Worm (Caenorhabditis elegans): Measurements from ENCODE around the gene asp-6.

Gene asp-6

DNA sequence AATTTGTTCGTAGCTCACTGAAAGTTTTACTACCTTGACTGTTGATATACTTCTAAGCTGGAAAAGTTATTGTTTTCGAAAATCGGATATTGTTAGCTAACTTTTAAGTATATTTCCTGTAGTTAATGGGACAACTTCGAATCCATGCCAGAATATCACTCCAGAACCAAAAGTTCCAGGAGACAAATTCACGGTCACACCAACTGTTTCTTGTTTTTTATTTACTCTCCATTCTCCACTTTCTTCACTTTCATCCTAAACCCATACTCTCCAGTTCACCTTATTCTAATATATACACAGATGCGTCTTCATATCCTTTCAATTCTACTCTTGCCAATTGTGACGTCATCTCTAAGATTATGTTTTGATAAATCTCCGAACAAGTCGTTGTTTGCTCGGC is 9.7 kb downstream of the asp-6 start, which contains the start of gene C16D9.1:
TSS of gene C16D9.1 (plus strand) at position 301 of the 400 bp plus-strand sequence.
- TF ChIP-seq elt-3 (tag; optimal IDR thresholded peaks at IDR 0.05) = no peak
- no peak for TF ChIP-seq bed-3 (GFP tag; optimal IDR thresholded peaks at IDR 0.05)
- TF ChIP-seq nhr-2 (tag; optimal IDR thresholded peaks at IDR 0.05) = no peak
- TF ChIP-seq nhr-237 (tag; optimal IDR thresholded peaks at IDR 0.05) = no peak
- no peak for TF ChIP-seq unc-39 (tag; optimal IDR thresholded peaks at IDR 0.05)
- no peak for TF ChIP-seq sem-2 (GFP tag; optimal IDR thresholded peaks at IDR 0.05)
- no peak for TF ChIP-seq ham-2 (GFP tag; optimal IDR thresholded peaks at IDR 0.05)
- no peak for TF ChIP-seq zip-8 (tag; optimal IDR thresholded peaks at IDR 0.05)
- TF ChIP-seq nhr-12 (tag; optimal IDR thresholded peaks at IDR 0.05) = no peak
- no peak for TF ChIP-seq pha-4 (tag; optimal IDR thresholded peaks at IDR 0.05)
- no peak for TF ChIP-seq mls-2 (tag; optimal IDR thresholded peaks at IDR 0.05)
- no peak for TF ChIP-seq ztf-11 (tag; optimal IDR thresholded peaks at IDR 0.05)
- no peak for TF ChIP-seq sptf-1 (tag; optimal IDR thresholded peaks at IDR 0.05)
- TF ChIP-seq elt-1 (tag; optimal IDR thresholded peaks at IDR 0.05; ENCODE audit: borderline replicate concordance, insufficient read depth) = no peak
- TF ChIP-seq flh-1 (GFP tag; optimal IDR thresholded peaks at IDR 0.05) = no peak
- no peak for TF ChIP-seq ceh-43 (GFP tag; optimal IDR thresholded peaks at IDR 0.05)
- no peak for TF ChIP-seq lsy-2 (tag; optimal IDR thresholded peaks at IDR 0.05)

DNA sequence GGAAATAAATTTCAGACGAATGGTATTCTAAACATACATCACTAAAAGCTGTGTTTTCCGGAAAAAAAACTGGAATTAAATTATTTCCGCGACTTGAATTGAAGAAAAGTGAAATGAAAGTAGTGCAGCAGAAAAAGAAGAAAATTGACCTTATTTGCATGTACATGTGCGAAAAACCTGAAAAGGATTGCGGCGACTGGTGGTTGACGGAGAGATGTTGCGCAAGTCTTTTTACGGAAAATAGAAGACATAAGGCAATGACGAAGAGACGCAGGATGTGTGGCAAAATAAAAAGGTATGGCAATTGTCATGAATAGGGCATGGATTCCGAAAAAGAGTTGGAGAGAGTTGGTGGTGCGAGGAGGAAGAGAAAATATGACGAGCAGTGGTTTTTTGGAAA is 13.8 kb downstream of the asp-6 start:
- no peak for TF ChIP-seq snpc-4 (tag; optimal IDR thresholded peaks at IDR 0.05)
- no peak for TF ChIP-seq nhr-237 (tag; optimal IDR thresholded peaks at IDR 0.05)
- no peak for TF ChIP-seq nhr-76 (tag; optimal IDR thresholded peaks at IDR 0.05)
- TF ChIP-seq unc-120 (tag; optimal IDR thresholded peaks at IDR 0.05; ENCODE audit: poor library complexity, severe bottlenecking) = no peak
- no peak for TF ChIP-seq ceh-83 (GFP tag; optimal IDR thresholded peaks at IDR 0.05)
- no peak for TF ChIP-seq sptf-1 (tag; optimal IDR thresholded peaks at IDR 0.05)
- TF ChIP-seq nhr-12 (tag; optimal IDR thresholded peaks at IDR 0.05) = no peak
- no peak for TF ChIP-seq hlh-1 (tag; optimal IDR thresholded peaks at IDR 0.05)
- no peak for TF ChIP-seq ces-1 (GFP tag; optimal IDR thresholded peaks at IDR 0.05)
- TF ChIP-seq drap-1 (GFP tag; optimal IDR thresholded peaks at IDR 0.05) = no peak
- TF ChIP-seq pha-4 (tag; optimal IDR thresholded peaks at IDR 0.05) = no peak
- no peak for TF ChIP-seq nhr-28 (tag; optimal IDR thresholded peaks at IDR 0.05)
- TF ChIP-seq zip-8 (tag; optimal IDR thresholded peaks at IDR 0.05) = peak; percentile 74
- TF ChIP-seq ceh-39 (tag; optimal IDR thresholded peaks at IDR 0.05) = no peak
- no peak for TF ChIP-seq sem-2 (GFP tag; optimal IDR thresholded peaks at IDR 0.05)
- TF ChIP-seq blmp-1 (tag; optimal IDR thresholded peaks at IDR 0.05) = peak; percentile 50
- no peak for TF ChIP-seq ceh-43 (GFP tag; optimal IDR thresholded peaks at IDR 0.05)

DNA sequence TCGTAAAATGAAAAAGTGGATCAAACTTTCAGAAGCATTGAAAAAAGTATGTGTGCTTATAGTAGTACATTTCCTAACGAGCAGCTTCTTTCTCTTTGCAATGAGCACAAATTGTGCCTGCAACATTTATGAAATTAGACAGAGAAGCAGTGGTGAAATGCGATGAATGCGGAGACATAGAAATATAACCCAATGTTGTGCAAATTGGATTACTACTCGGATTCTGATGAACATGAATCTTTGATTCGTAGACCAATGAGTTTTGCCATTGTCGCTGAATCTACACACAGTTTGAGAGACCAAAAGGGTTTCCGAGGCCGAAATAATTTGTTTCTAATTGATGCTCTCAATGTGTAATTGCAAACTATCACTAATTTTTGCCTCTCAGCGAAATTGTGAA is 14.8 kb downstream of the asp-6 start:
- TF ChIP-seq elt-3 (tag; optimal IDR thresholded peaks at IDR 0.05) (no peak), ces-1 (GFP tag; optimal IDR thresholded peaks at IDR 0.05) (peak; percentile 99)

DNA sequence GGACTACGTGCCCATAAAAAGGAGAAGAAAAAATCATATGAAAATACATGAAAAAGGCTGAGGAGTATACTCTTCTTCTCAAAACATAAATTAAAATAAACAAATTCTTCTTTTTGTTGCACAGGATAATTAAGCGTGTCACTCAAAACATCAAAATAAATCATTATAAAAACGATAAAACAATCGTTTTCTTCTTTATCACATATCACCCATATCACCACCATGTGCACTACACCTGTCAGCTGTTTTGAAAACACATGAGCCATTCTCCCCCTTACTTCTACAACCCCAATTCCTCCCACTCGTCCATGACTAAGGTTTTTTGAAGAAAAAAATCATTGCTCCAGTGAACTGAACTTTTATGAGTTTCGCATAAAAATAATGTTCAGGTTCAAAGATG is 16.2 kb downstream of the asp-6 start:
- TF ChIP-seq ham-2 (GFP tag; optimal IDR thresholded peaks at IDR 0.05) = no peak
- TF ChIP-seq nhr-12 (tag; optimal IDR thresholded peaks at IDR 0.05) = no peak
- TF ChIP-seq unc-62 (GFP tag; optimal IDR thresholded peaks at IDR 0.05) = peak; percentile 84
- no peak for TF ChIP-seq sptf-1 (tag; optimal IDR thresholded peaks at IDR 0.05)
- TF ChIP-seq hlh-1 (tag; optimal IDR thresholded peaks at IDR 0.05) = peak; percentile 15
- peak; percentile 53 for TF ChIP-seq mab-5 (tag; optimal IDR thresholded peaks at IDR 0.05)

DNA sequence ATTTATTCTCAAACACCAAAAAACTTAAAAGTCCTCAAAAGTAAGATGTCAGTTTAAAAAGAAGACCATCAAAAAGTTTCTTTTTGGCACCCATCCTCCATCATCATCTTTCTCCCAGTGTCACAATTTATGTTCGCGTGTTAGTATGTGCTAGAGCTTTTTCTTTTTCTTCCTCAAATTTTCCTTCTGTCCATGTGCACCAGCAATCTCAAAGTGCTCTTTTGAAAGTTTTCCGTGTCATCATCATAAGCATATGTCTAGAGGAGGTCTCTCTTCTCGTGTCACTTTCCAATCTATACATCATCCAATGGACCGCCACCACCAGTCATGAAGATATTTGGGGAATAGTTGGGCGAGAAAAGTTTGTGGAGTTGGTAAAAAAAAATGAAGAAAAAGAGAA is 17.7 kb downstream of the asp-6 start:
- no peak for TF ChIP-seq unc-39 (tag; optimal IDR thresholded peaks at IDR 0.05)
- TF ChIP-seq drap-1 (GFP tag; optimal IDR thresholded peaks at IDR 0.05) = no peak
- TF ChIP-seq zip-8 (tag; optimal IDR thresholded peaks at IDR 0.05) = no peak
- TF ChIP-seq M03D4.4 (tag; optimal IDR thresholded peaks at IDR 0.05) = no peak
- no peak for TF ChIP-seq snpc-4 (tag; optimal IDR thresholded peaks at IDR 0.05)
- no peak for TF ChIP-seq ham-2 (GFP tag; optimal IDR thresholded peaks at IDR 0.05)
- TF ChIP-seq blmp-1 (tag; optimal IDR thresholded peaks at IDR 0.05) = no peak
- no peak for TF ChIP-seq nhr-76 (tag; optimal IDR thresholded peaks at IDR 0.05)
- no peak for TF ChIP-seq mep-1 (tag; optimal IDR thresholded peaks at IDR 0.05)
- no peak for TF ChIP-seq cnd-1 (tag; optimal IDR thresholded peaks at IDR 0.05)
- no peak for TF ChIP-seq bed-3 (GFP tag; optimal IDR thresholded peaks at IDR 0.05)
- TF ChIP-seq elt-3 (tag; optimal IDR thresholded peaks at IDR 0.05) = no peak
- TF ChIP-seq unc-120 (tag; optimal IDR thresholded peaks at IDR 0.05; ENCODE audit: poor library complexity, severe bottlenecking) = no peak
- no peak for TF ChIP-seq ces-1 (GFP tag; optimal IDR thresholded peaks at IDR 0.05)
- no peak for TF ChIP-seq mab-5 (tag; optimal IDR thresholded peaks at IDR 0.05)
- TF ChIP-seq hlh-1 (tag; optimal IDR thresholded peaks at IDR 0.05) = no peak
